Worm (Caenorhabditis elegans): Measurements from ENCODE around the gene F54C9.11.

Gene F54C9.11

ce11 chrII:8585036-8585627 lies at the start of gene F54C9.11:
TSS of gene F54C9.11 (minus strand) at chrII:8585086.
- TF ChIP-seq unc-62 (GFP tag; optimal IDR thresholded peaks at IDR 0.05): no peak

DNA sequence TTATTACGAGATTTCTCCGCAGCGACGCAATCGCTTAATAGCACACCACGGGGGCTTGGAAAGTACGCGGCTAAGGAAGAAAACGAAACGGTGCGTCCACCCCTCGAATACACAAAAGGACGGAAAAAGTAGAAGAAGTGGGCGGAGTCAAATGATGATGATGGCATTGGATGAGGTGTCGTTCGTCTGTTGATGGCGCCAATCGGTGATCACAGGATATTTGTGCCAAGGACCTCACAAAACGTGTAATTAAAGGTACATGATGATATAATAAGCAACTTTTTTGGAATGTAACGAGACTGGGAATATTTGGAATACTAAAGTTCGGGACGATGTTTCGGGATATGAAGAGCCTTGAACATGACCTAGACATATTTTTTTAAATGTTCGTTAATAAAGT lies 49.5 kb upstream of the F54C9.11 start, which contains the start of gene cutl-12:
TSS of gene cutl-12 (minus strand) at position 101 of the 400 bp plus-strand sequence.
- no peak for TF ChIP-seq unc-62 (GFP tag; optimal IDR thresholded peaks at IDR 0.05)

ce11 chrII:8631766-8632165 lies 46.9 kb upstream of the F54C9.11 start:
- TF ChIP-seq unc-62 (GFP tag; optimal IDR thresholded peaks at IDR 0.05): no peak

ce11 chrII:8630088-8630487 lies 45.2 kb upstream of the F54C9.11 start, which contains the start of gene T22C8.6:
TSS of gene T22C8.6 (minus strand) at chrII:8630281.
- no peak for TF ChIP-seq unc-62 (GFP tag; optimal IDR thresholded peaks at IDR 0.05)

DNA sequence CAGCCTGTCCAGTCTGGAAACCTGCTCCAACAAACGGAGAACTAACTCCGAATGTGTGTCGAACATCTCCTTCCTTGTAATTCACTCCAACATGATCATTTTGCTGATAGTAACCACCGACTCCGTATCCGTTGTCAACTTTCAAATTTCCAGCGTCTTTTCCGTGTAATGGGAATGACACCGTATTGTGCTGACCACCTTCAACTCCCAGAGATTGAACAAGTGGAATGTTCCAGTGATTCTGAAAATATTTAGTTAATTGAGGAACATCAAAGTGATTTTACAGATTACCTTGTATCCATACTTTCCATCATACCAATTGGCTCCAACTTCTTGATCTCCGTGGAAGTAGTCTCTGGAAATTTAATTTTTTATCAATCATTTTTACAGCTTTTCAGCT lies 43.0 kb upstream of the F54C9.11 start:
- no peak for TF ChIP-seq unc-62 (GFP tag; optimal IDR thresholded peaks at IDR 0.05)

ce11 chrII:8626598-8626997 lies 41.7 kb upstream of the F54C9.11 start:
- no peak for TF ChIP-seq unc-62 (GFP tag; optimal IDR thresholded peaks at IDR 0.05)

DNA sequence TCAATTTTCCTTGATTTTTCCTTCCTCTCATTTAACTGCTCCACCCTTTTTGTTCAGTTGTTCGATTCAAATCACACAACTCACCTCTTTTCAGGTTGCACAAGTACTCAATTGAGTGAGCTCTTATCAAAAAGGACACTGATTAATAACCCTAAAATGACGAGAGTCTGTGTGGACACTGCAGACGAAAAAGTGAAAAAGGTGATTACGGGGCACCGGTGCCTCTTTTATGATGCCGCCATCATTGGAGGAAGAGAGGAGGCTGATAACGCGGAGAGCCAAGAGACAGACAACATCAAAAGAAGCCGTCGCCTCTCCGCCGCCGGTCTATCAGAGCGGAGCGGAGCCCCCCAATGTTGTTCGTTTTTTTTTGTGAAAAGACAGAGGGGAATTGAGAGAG lies 40.3 kb upstream of the F54C9.11 start, which contains the start of gene sptf-2:
TSS of gene sptf-2 (plus strand) at position 297 of the 400 bp plus-strand sequence.
- no peak for TF ChIP-seq unc-62 (GFP tag; optimal IDR thresholded peaks at IDR 0.05)

ce11 chrII:8623396-8623795 lies 38.5 kb upstream of the F54C9.11 start, which contains the start of gene T22C8.4:
TSS of gene T22C8.4 (minus strand) at chrII:8623496.
- TF ChIP-seq unc-62 (GFP tag; optimal IDR thresholded peaks at IDR 0.05): no peak

- no peak for TF ChIP-seq unc-62 (GFP tag; optimal IDR thresholded peaks at IDR 0.05)
Observed at ce11 chrII:8621883-8622282, 37.0 kb upstream of the F54C9.11 start, which contains the start of gene T22C8.3. TSS of gene T22C8.3 (minus strand) at chrII:8621983.

DNA sequence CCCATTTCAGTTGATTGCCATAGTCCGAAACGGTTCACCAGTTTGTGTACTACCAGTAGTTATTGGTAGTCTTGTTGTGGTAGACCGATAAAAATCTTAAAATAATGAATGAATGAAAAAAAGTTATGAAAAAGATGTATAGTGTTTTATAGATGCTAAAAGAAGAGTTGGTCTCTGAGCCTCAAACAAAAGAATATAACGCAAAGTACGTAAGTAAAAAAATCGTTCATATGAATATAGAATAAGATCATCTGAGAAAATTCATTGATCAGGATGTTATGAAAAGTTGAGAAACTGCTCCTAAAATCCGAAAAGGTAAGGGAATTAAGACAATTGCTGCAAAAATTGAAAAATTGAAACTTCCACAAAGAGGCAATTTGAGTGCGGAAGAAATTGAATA lies 32.6 kb upstream of the F54C9.11 start, which contains the start of gene chhy-1:
TSS of gene chhy-1 (minus strand) at position 101 of the 400 bp plus-strand sequence.
- TF ChIP-seq unc-62 (GFP tag; optimal IDR thresholded peaks at IDR 0.05): no peak

ce11 chrII:8616155-8616554 lies 31.3 kb upstream of the F54C9.11 start:
- TF ChIP-seq unc-62 (GFP tag; optimal IDR thresholded peaks at IDR 0.05): no peak

DNA sequence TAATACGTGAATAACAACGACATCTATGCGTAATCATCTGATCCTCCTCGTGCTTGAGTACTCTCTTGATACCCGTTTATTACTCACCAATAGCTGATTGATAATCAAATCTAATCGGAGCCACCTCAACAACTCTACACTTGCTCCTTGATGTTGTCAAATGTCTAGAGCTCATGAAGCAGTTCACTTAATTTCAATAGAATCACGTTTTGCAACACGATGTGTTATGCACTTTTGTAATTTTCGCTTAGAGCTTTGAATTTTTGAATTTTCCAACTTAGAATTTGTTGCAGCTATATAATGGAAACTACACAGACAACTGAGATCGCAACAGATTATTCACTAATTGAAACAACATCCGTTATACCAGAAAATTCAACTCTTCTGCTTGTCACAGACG lies 27.6 kb upstream of the F54C9.11 start, which contains the start of gene T22C8.1:
TSS of gene T22C8.1 (plus strand) at position 301 of the 400 bp plus-strand sequence.
- TF ChIP-seq unc-62 (GFP tag; optimal IDR thresholded peaks at IDR 0.05): no peak

DNA sequence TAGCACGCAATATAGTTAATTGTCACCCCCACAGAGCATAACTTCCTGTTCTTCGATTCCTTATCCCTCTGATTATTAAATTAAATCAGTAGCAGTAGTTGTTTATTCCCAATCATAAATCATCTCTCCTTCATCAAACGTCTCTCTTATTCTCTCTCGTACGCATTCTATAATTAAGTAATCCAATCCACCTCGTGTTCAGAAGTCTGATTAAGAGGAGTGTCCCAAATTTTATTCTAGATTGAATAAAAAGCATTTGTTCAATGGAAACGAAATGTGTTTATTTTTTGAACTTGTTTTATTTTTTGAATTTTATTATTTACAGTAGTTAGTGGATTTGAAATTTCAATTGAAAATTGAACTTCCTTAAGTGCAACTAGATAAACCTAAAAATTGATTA lies 26.4 kb upstream of the F54C9.11 start:
- TF ChIP-seq unc-62 (GFP tag; optimal IDR thresholded peaks at IDR 0.05): no peak

DNA sequence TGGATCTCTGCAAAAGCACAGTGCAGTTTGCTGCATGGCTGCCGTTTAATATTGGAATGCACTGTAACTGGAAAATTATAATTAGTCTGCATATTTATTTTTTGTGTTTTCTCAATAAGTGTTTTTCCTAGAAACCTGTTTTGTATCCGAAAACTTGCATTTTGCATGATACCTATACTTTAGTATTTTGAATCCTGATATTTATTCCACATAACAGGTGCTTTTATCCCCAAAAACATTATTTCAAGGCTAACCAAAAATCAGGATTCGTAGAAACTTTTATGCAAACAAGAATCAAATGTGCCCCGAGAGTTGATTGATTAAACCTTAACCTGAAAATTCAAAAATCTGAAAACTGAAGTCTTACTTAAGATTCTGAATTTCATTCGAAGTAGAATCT lies 25.7 kb upstream of the F54C9.11 start:
- TF ChIP-seq unc-62 (GFP tag; optimal IDR thresholded peaks at IDR 0.05): no peak

DNA sequence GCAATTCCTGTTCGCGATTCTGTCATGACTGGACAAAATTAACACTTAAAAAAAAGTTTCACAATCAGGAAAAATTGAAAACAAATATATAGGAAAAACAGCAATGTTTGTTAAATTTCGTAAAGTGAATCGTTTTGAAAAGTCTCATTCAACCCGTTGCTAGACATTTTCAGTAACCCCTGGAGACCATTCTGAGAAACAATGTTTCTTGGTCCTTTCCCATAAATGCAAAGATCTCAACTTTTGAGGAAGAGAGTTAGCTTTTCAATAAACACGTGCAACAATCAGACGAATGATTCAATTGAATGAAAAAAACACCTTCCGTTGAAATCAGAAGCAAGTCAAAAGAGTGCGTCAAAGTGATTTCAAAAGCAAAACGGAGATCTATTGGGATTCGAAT lies 25.2 kb upstream of the F54C9.11 start, which contains the start of gene F28C6.9:
TSS of gene F28C6.9 (minus strand) at position 101 of the 400 bp plus-strand sequence.
- no peak for TF ChIP-seq unc-62 (GFP tag; optimal IDR thresholded peaks at IDR 0.05)

DNA sequence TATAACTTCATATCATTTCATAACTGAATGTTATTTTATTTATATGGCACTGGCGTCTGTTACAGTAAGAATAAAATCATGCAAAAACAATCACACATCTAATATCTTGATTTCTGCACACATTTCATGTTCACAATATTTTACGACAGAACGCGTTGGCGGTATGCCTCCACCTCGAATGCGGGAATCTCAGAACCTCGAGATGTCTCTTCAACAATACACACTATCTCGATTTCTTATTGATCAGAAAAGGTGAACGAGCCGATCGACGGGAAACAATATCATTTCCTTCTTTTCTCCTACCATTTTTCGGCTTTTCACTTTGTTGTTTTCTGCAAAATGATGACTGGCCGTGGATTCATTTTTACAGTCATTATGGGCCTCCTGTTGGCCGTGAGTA lies 22.8 kb upstream of the F54C9.11 start, which contains the start of gene F28C6.10:
TSS of gene F28C6.10 (plus strand) at position 301 of the 400 bp plus-strand sequence.
- no peak for TF ChIP-seq unc-62 (GFP tag; optimal IDR thresholded peaks at IDR 0.05)

DNA sequence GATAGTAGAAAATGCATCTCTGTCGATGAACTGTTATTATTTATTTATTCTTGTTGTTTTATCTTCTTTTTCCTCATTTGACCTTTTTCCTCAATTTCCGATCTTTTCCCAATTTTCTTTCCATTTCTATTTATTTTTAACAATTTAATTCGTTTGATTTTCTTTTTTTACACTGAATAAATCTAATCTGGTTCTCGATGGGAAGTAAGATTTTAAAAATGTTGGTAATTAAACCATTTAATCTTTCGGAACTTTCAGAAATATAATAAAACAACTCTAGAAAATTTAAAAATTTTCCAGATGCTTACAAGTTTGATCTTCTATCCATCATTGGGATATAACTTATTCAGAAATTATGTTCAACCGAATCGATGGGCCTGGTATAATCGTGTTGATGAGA lies 21.7 kb upstream of the F54C9.11 start, which contains the start of gene F28C6.8:
TSS of gene F28C6.8 (plus strand) at position 301 of the 400 bp plus-strand sequence.
- no peak for TF ChIP-seq unc-62 (GFP tag; optimal IDR thresholded peaks at IDR 0.05)

All from whole organism, dauer.